Fruit fly (Drosophila melanogaster) whole organism, embryonic: ENCODE measurements around the gene idc.

Experiments
- Adf1 ChIP-seq: fragments of 200-800 bp; sonication (Bioruptor generic); IDR thresholded peaks from 2 replicates; pipeline ENCODE4 v1.3.6; 2022; ENCODE audit warnings: missing biosample characterization, missing genetic modification characterization
- B-H2 ChIP-seq: fragments of 200-800 bp; sonication (Bioruptor generic); optimal IDR thresholded peaks from 2 replicates; lab custom pipeline; 2018; ENCODE audit warnings: missing biosample characterization, mild to moderate bottlenecking, missing genetic modification characterization
- Bgb ChIP-seq: fragments of 200-800 bp; sonication (Bioruptor generic); IDR thresholded peaks from 2 replicates; pipeline ENCODE4 v1.3.6; 2022; ENCODE audit warnings: missing biosample characterization, missing genetic modification characterization; ENCODE audit not compliant: partially characterized antibody
- CG10543 ChIP-seq: fragments of 200-800 bp; sonication (Bioruptor generic); optimal IDR thresholded peaks from 3 replicates; lab custom pipeline; 2017; ENCODE audit warnings: missing biosample characterization, mild to moderate bottlenecking, missing genetic modification characterization, moderate library complexity
- CG11085 ChIP-seq: fragments of 200-800 bp; sonication (Bioruptor generic); IDR thresholded peaks from 2 replicates; pipeline ENCODE4 v1.3.6; 2022; ENCODE audit warnings: missing biosample characterization, missing genetic modification characterization
- CG12299 ChIP-seq: fragments of 200-800 bp; sonication (Bioruptor generic); optimal IDR thresholded peaks from 2 replicates; lab custom pipeline; 2018; ENCODE audit warnings: missing biosample characterization, mild to moderate bottlenecking, missing genetic modification characterization
- CG12744 ChIP-seq: fragments of 200-800 bp; sonication (Bioruptor generic); optimal IDR thresholded peaks from 2 replicates; lab custom pipeline; 2016; ENCODE audit warnings: missing biosample characterization, missing genetic modification characterization
- CG13424 ChIP-seq: fragments of 200-800 bp; sonication (Bioruptor generic); optimal IDR thresholded peaks from 2 replicates; lab custom pipeline; 2019; ENCODE audit warnings: missing biosample characterization, mild to moderate bottlenecking, missing genetic modification characterization, moderate library complexity
- CG15011 ChIP-seq: fragments of 200-800 bp; sonication (Bioruptor generic); optimal IDR thresholded peaks from 3 replicates; lab custom pipeline; 2018; ENCODE audit warnings: missing biosample characterization, mild to moderate bottlenecking, missing genetic modification characterization
- CG17359 ChIP-seq: fragments of 200-800 bp; sonication (Bioruptor generic); optimal IDR thresholded peaks from 3 replicates; lab custom pipeline; 2018; ENCODE audit warnings: missing biosample characterization, mild to moderate bottlenecking, missing genetic modification characterization, moderate library complexity
- CG17612 ChIP-seq: fragments of 200-800 bp; sonication (Bioruptor generic); IDR thresholded peaks from 2 replicates; pipeline ENCODE4 v1.3.6; 2022; ENCODE audit warnings: missing biosample characterization, missing genetic modification characterization
- CG17802 ChIP-seq: fragments of 200-800 bp; sonication (Bioruptor generic); optimal IDR thresholded peaks from 2 replicates; lab custom pipeline; 2018; ENCODE audit warnings: missing biosample characterization, mild to moderate bottlenecking, missing genetic modification characterization, moderate library complexity
- CG17829 ChIP-seq: fragments of 200-800 bp; optimal IDR thresholded peaks from 2 replicates; lab custom pipeline; 2019; ENCODE audit warnings: missing biosample characterization, mild to moderate bottlenecking, missing genetic modification characterization, moderate library complexity
- CG18262 ChIP-seq: fragments of 200-800 bp; optimal IDR thresholded peaks from 3 replicates; lab custom pipeline; 2019; ENCODE audit warnings: missing biosample characterization, mild to moderate bottlenecking, missing genetic modification characterization, moderate library complexity
- CG18599 ChIP-seq: fragments of 200-800 bp; sonication (Bioruptor generic); optimal IDR thresholded peaks from 3 replicates; lab custom pipeline; 2017; ENCODE audit warnings: missing biosample characterization, missing genetic modification characterization, mild to moderate bottlenecking, moderate library complexity, missing genetic modification reagents
- CG2120 ChIP-seq: fragments of 200-800 bp; sonication (Bioruptor generic); optimal IDR thresholded peaks from 3 replicates; lab custom pipeline; 2016; ENCODE audit warnings: missing biosample characterization, missing genetic modification characterization
- CG2129 ChIP-seq: fragments of 200-800 bp; sonication (Bioruptor generic); IDR thresholded peaks from 2 replicates; pipeline ENCODE4 v1.3.6; 2022; ENCODE audit warnings: missing biosample characterization, missing genetic modification characterization; ENCODE audit not compliant: partially characterized antibody
- CG2202 ChIP-seq: fragments of 200-800 bp; sonication (Bioruptor generic); optimal IDR thresholded peaks from 2 replicates; lab custom pipeline; 2018; ENCODE audit warnings: missing biosample characterization, mild to moderate bottlenecking, missing genetic modification characterization
- CG2889 ChIP-seq: fragments of 200-800 bp; sonication (Bioruptor generic); IDR thresholded peaks from 3 replicates; pipeline ENCODE4 v1.3.6; 2022; ENCODE audit warnings: missing biosample characterization, missing genetic modification characterization
- CG4360 ChIP-seq: fragments of 200-800 bp; sonication (Bioruptor generic); IDR thresholded peaks from 2 replicates; pipeline ENCODE4 v1.3.6; 2022; ENCODE audit warnings: missing biosample characterization, missing genetic modification characterization
- CG6654 ChIP-seq: fragments of 200-800 bp; sonication (Bioruptor generic); optimal IDR thresholded peaks from 2 replicates; lab custom pipeline; 2017; ENCODE audit warnings: missing biosample characterization, mild to moderate bottlenecking, missing genetic modification characterization
- CG7271 ChIP-seq: fragments of 200-800 bp; sonication (Bioruptor generic); optimal IDR thresholded peaks from 2 replicates; lab custom pipeline; 2018; ENCODE audit warnings: missing biosample characterization, mild to moderate bottlenecking, missing genetic modification characterization, moderate library complexity
- CG7372 ChIP-seq: fragments of 200-800 bp; sonication (Bioruptor generic); IDR thresholded peaks from 2 replicates; pipeline ENCODE4 v1.3.6; 2022; ENCODE audit warnings: missing biosample characterization, missing genetic modification characterization
- CG7839 ChIP-seq: fragments of 200-800 bp; sonication (Bioruptor generic); optimal IDR thresholded peaks from 3 replicates; lab custom pipeline; 2018; ENCODE audit warnings: missing biosample characterization, mild to moderate bottlenecking, missing genetic modification characterization, moderate library complexity
- CG8765 ChIP-seq: fragments of 200-800 bp; sonication (Bioruptor generic); IDR thresholded peaks from 2 replicates; pipeline ENCODE4 v1.3.6; 2022; ENCODE audit warnings: missing biosample characterization, missing genetic modification characterization
- CG9609 ChIP-seq: fragments of 200-800 bp; sonication (Bioruptor generic); optimal IDR thresholded peaks from 3 replicates; lab custom pipeline; 2016; ENCODE audit warnings: missing biosample characterization, missing genetic modification characterization
- Deaf1 ChIP-seq: fragments of 200-800 bp; optimal IDR thresholded peaks from 3 replicates; lab custom pipeline; 2019; ENCODE audit warnings: missing biosample characterization, mild to moderate bottlenecking, missing genetic modification characterization, moderate library complexity
- Doc3 ChIP-seq: fragments of 200-800 bp; sonication (Bioruptor generic); IDR thresholded peaks from 3 replicates; pipeline ENCODE4 v1.3.6; 2022; ENCODE audit warnings: missing biosample characterization, missing genetic modification characterization; ENCODE audit not compliant: partially characterized antibody
- Dp ChIP-seq: fragments of 200-800 bp; sonication (Bioruptor generic); optimal IDR thresholded peaks from 2 replicates; lab custom pipeline; 2018; ENCODE audit warnings: missing biosample characterization, mild to moderate bottlenecking, missing genetic modification characterization, moderate library complexity
- Hand ChIP-seq: fragments of 200-800 bp; sonication (Bioruptor generic); optimal IDR thresholded peaks from 2 replicates; lab custom pipeline; 2017; ENCODE audit warnings: mild to moderate bottlenecking, missing biosample characterization, missing genetic modification reagents, missing genetic modification characterization
- NK7.1 ChIP-seq: fragments of 200-800 bp; sonication (Bioruptor generic); optimal IDR thresholded peaks from 3 replicates; lab custom pipeline; 2016; ENCODE audit warnings: missing biosample characterization, missing genetic modification characterization
- Oli ChIP-seq: fragments of 200-800 bp; sonication (Bioruptor generic); optimal IDR thresholded peaks from 2 replicates; lab custom pipeline; 2018; ENCODE audit warnings: missing biosample characterization, mild to moderate bottlenecking, missing genetic modification characterization, moderate library complexity
- Usf ChIP-seq: fragments of 200-800 bp; sonication (Bioruptor generic); optimal IDR thresholded peaks from 2 replicates; lab custom pipeline; 2017; ENCODE audit warnings: missing genotype, missing biosample characterization, missing genetic modification characterization
- ara ChIP-seq: fragments of 200-800 bp; sonication (Bioruptor generic); IDR thresholded peaks from 2 replicates; pipeline ENCODE4 v1.3.6; 2022; ENCODE audit warnings: missing biosample characterization, missing genetic modification characterization
- cas ChIP-seq: fragments of 200-800 bp; sonication (Bioruptor generic); IDR thresholded peaks from 2 replicates; pipeline ENCODE4 v1.3.6; 2022; ENCODE audit warnings: missing biosample characterization, missing genetic modification characterization
- chinmo ChIP-seq: fragments of 200-800 bp; sonication (Bioruptor generic); IDR thresholded peaks from 4 replicates; pipeline ENCODE4 v1.3.6; 2022; ENCODE audit warnings: missing biosample characterization, missing genetic modification characterization; ENCODE audit not compliant: partially characterized antibody
- corto ChIP-seq: fragments of 200-800 bp; sonication (Bioruptor generic); optimal IDR thresholded peaks from 2 replicates; lab custom pipeline; 2016; ENCODE audit warnings: missing biosample characterization, mild to moderate bottlenecking, missing genetic modification characterization, moderate library complexity
- crc ChIP-seq: fragments of 200-800 bp; sonication (Bioruptor generic); optimal IDR thresholded peaks from 2 replicates; lab custom pipeline; 2016; ENCODE audit warnings: missing biosample characterization, missing genetic modification characterization
- dimm ChIP-seq: fragments of 200-800 bp; sonication (Bioruptor generic); IDR thresholded peaks from 2 replicates; pipeline ENCODE4 v1.3.6; 2022; ENCODE audit warnings: missing biosample characterization, missing genetic modification characterization
- fd64A ChIP-seq: fragments of 200-800 bp; sonication (Bioruptor generic); optimal IDR thresholded peaks from 3 replicates; lab custom pipeline; 2018; ENCODE audit warnings: missing biosample characterization, mild to moderate bottlenecking, missing genetic modification characterization
- lmd ChIP-seq: fragments of 200-800 bp; sonication (Bioruptor generic); IDR thresholded peaks from 2 replicates; pipeline ENCODE4 v1.3.6; 2022; ENCODE audit warnings: missing biosample characterization, missing genetic modification characterization
- mld ChIP-seq: fragments of 200-800 bp; sonication (Bioruptor generic); IDR thresholded peaks from 3 replicates; pipeline ENCODE4 v1.3.6; 2022; ENCODE audit warnings: missing biosample characterization, missing genetic modification characterization; ENCODE audit not compliant: partially characterized antibody
- nerfin-1 ChIP-seq: fragments of 200-800 bp; sonication (Bioruptor generic); optimal IDR thresholded peaks from 3 replicates; lab custom pipeline; 2019; ENCODE audit warnings: missing biosample characterization, mild to moderate bottlenecking, missing genetic modification characterization, moderate library complexity
- phol ChIP-seq: fragments of 200-800 bp; sonication (Bioruptor generic); optimal IDR thresholded peaks from 3 replicates; lab custom pipeline; 2018; ENCODE audit warnings: missing biosample characterization, mild to moderate bottlenecking, missing genetic modification characterization, moderate library complexity
- rib ChIP-seq: fragments of 200-800 bp; sonication (Bioruptor generic); IDR thresholded peaks from 2 replicates; pipeline ENCODE4 v1.3.6; 2022; ENCODE audit warnings: missing biosample characterization, missing genetic modification characterization
- shn ChIP-seq: fragments of 200-800 bp; sonication (Bioruptor generic); optimal IDR thresholded peaks from 3 replicates; lab custom pipeline; 2016; ENCODE audit warnings: missing biosample characterization, missing genetic modification characterization
- slou ChIP-seq: fragments of 200-800 bp; sonication (Bioruptor generic); optimal IDR thresholded peaks from 3 replicates; lab custom pipeline; 2016; ENCODE audit warnings: missing biosample characterization, missing genetic modification characterization
- vvl ChIP-seq: fragments of 200-800 bp; sonication (Bioruptor generic); IDR thresholded peaks from 2 replicates; pipeline ENCODE4 v1.3.6; 2022; ENCODE audit warnings: missing biosample characterization, missing genetic modification characterization
- wdn ChIP-seq: fragments of 200-800 bp; sonication (Bioruptor generic); IDR thresholded peaks from 2 replicates; pipeline ENCODE4 v1.3.6; 2022; ENCODE audit warnings: missing biosample characterization, missing genetic modification characterization
- wor ChIP-seq: fragments of 200-800 bp; sonication (Bioruptor generic); IDR thresholded peaks from 2 replicates; pipeline ENCODE4 v1.3.6; 2022; ENCODE audit warnings: missing biosample characterization, missing genetic modification characterization

The idc gene

DNA sequence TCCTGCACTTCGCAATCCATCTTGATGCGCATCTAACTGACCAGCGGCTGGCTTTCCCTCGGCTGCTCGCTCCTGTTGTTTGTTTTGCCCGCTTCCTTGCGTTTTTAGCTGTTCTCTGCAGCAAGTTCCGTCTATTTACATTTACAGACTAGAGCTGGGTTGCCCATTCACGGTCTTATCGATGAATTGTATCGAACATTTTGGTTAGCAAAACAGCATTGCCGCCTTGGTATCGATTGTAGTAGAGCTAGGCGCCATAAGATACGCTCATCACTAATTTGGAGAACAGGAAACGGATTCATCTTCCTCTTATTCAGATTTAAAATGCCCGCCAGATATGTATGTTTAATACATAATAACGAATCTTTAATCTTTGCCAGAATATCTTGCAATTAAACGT, 4.3 kb downstream of the idc start, which contains the start of gene Regnase-1 (continued):
- TF ChIP-seq CG13424, result peak; percentile 78
- TF ChIP-seq CG17829 (tag; lab: Kevin White, UChicago), result peak; percentile 90
- TF ChIP-seq CG12744 (GFP tag; lab: Kevin White, UChicago), result peak; percentile 90
- peak; percentile 66 for TF ChIP-seq CG17802 (tag; lab: Kevin White, UChicago)
- TF ChIP-seq CG7372 (GFP tag; lab: Robert Waterston, UW), result peak; percentile 85
- TF ChIP-seq corto (GFP tag; lab: Kevin White, UChicago), result no peak
- TF ChIP-seq wdn (GFP tag; lab: Robert Waterston, UW), result peak; percentile 85
- TF ChIP-seq CG9609 (GFP tag; lab: Kevin White, UChicago), result peak; percentile 79
- peak; percentile 94 for TF ChIP-seq CG17359
- peak; percentile 89 for TF ChIP-seq nerfin-1
- peak; percentile 67 for TF ChIP-seq lmd
- TF ChIP-seq wor (GFP tag; lab: Robert Waterston, UW), result peak; percentile 55
- peak; percentile 96 for TF ChIP-seq Dp (GFP tag; lab: Kevin White, UChicago)
- peak; percentile 86 for TF ChIP-seq crc (GFP tag; lab: Kevin White, UChicago)
- TF ChIP-seq cas (GFP tag; lab: Robert Waterston, UW), result peak; percentile 75
- TF ChIP-seq shn (GFP tag; lab: Kevin White, UChicago), result peak; percentile 93
- peak; percentile 84; the same call in 1 of the 2 replicates for TF ChIP-seq CG11085 (GFP tag; lab: Robert Waterston, UW)
- TF ChIP-seq Hand (GFP tag; lab: Kevin White, UChicago), result peak; percentile 88
- peak; percentile 96 for TF ChIP-seq vvl (GFP tag; lab: Robert Waterston, UW)
- peak; percentile 75 for TF ChIP-seq CG6654 (GFP tag; lab: Kevin White, UChicago)
- TF ChIP-seq CG7271 (tag; lab: Kevin White, UChicago), result peak; percentile 98
- peak; percentile 73 for TF ChIP-seq mld (GFP tag; lab: Robert Waterston, UW)
- peak; percentile 90 for TF ChIP-seq ara (GFP tag; lab: Robert Waterston, UW)
- peak; percentile 92 for TF ChIP-seq CG15011 (GFP tag; lab: Kevin White, UChicago)
- TF ChIP-seq CG2120, result peak; percentile 83
- TF ChIP-seq CG8765, result peak; percentile 47; the same call in 1 of the 2 replicates
- TF ChIP-seq NK7.1 (GFP tag; lab: Kevin White, UChicago), result peak; percentile 84
- TF ChIP-seq Bgb (GFP tag; lab: Robert Waterston, UW), result peak; percentile 98
- peak; percentile 92 for TF ChIP-seq CG12299
- TF ChIP-seq CG7839 (tag; lab: Kevin White, UChicago), result peak; percentile 88
- TF ChIP-seq CG17612 (GFP tag; lab: Robert Waterston, UW), result peak; percentile 61; the same call in 1 of the 2 replicates
- TF ChIP-seq rib, result peak; percentile 50; the same call in 1 of the 2 replicates
- TF ChIP-seq Doc3 (GFP tag; lab: Robert Waterston, UW), result peak; percentile 93
- TF ChIP-seq CG18599 (GFP tag; lab: Kevin White, UChicago), result peak; percentile 93
- TF ChIP-seq CG2889 (GFP tag; lab: Robert Waterston, UW), result 0 out of 3 replicates have a peak, but pooled peaks have one; percentile 35
- TF ChIP-seq CG10543 (GFP tag; lab: Kevin White, UChicago), result peak; percentile 92
- TF ChIP-seq dimm (GFP tag; lab: Robert Waterston, UW), result peak; percentile 57; the same call in 1 of the 2 replicates
- peak; percentile 66 for TF ChIP-seq Deaf1 (tag; lab: Kevin White, UChicago)
- TF ChIP-seq CG2129 (GFP tag; lab: Robert Waterston, UW), result peak; percentile 88
- peak; percentile 93 for TF ChIP-seq CG2202 (tag; lab: Kevin White, UChicago)
- TF ChIP-seq Oli (tag; lab: Kevin White, UChicago), result peak; percentile 76
- TF ChIP-seq phol (tag; lab: Kevin White, UChicago), result peak; percentile 95
- peak; percentile 96 for TF ChIP-seq B-H2 (GFP tag; lab: Kevin White, UChicago)
- TF ChIP-seq fd64A (GFP tag; lab: Kevin White, UChicago), result peak; percentile 94
- TF ChIP-seq Adf1 (GFP tag; lab: Robert Waterston, UW), result peak; percentile 73; the same call in 1 of the 2 replicates
- peak; percentile 68 for TF ChIP-seq Usf (GFP tag; lab: Kevin White, UChicago)
- TF ChIP-seq slou, result peak; percentile 85
- peak; percentile 58; the same call in 1 of the 2 replicates for TF ChIP-seq CG4360 (GFP tag; lab: Robert Waterston, UW)
- TF ChIP-seq chinmo (GFP tag; lab: Robert Waterston, UW), result peak; percentile 95
- peak; percentile 87 for TF ChIP-seq CG18262 (tag; lab: Kevin White, UChicago)
